Fruit fly (Drosophila melanogaster) whole organism, adult: ENCODE results near the gene GlcAT-P.

Experiments
- CG11617 ChIP-seq: fragments of 200-800 bp; sonication (Bioruptor generic); optimal IDR thresholded peaks from 2 replicates; lab custom pipeline; 2017; ENCODE audit warnings: mild to moderate bottlenecking, missing biosample characterization, missing genetic modification reagents, missing genetic modification characterization
- CG12768 ChIP-seq: fragments of 200-800 bp; sonication (Bioruptor generic); optimal IDR thresholded peaks from 2 replicates; lab custom pipeline; 2017; ENCODE audit warnings: missing biosample characterization, missing genetic modification characterization, mild to moderate bottlenecking, moderate library complexity, missing genetic modification reagents
- CG14711 ChIP-seq: fragments of 200-800 bp; sonication (Bioruptor generic); optimal IDR thresholded peaks from 2 replicates; lab custom pipeline; 2018; ENCODE audit warnings: missing biosample characterization, mild to moderate bottlenecking, missing genetic modification characterization, moderate library complexity
- CG1620 ChIP-seq: fragments of 200-800 bp; sonication (Bioruptor generic); optimal IDR thresholded peaks from 2 replicates; lab custom pipeline; 2016; ENCODE audit warnings: missing biosample characterization, missing genetic modification characterization
- CG33017 ChIP-seq: fragments of 200-800 bp; sonication (Bioruptor generic); optimal IDR thresholded peaks from 2 replicates; lab custom pipeline; 2018; ENCODE audit warnings: missing biosample characterization, mild to moderate bottlenecking, missing genetic modification characterization, moderate library complexity
- CG5204 ChIP-seq: fragments of 200-800 bp; sonication (Bioruptor generic); optimal IDR thresholded peaks from 2 replicates; lab custom pipeline; 2016; ENCODE audit warnings: missing biosample characterization, missing genetic modification characterization
- CG7045 ChIP-seq: fragments of 200-800 bp; sonication (Bioruptor generic); optimal IDR thresholded peaks from 2 replicates; lab custom pipeline; 2017; ENCODE audit warnings: missing biosample characterization, mild to moderate bottlenecking, missing genetic modification characterization
- CG7101 ChIP-seq: fragments of 200-800 bp; sonication (Bioruptor generic); optimal IDR thresholded peaks from 2 replicates; lab custom pipeline; 2018; ENCODE audit warnings: missing biosample characterization, mild to moderate bottlenecking, missing genetic modification characterization, moderate library complexity
- Clk ChIP-seq: fragments of 200-800 bp; sonication (Bioruptor generic); optimal IDR thresholded peaks from 2 replicates; lab custom pipeline; 2017; ENCODE audit warnings: missing biosample characterization, missing genetic modification characterization
- Crg-1 ChIP-seq: fragments of 200-800 bp; sonication (Bioruptor generic); optimal IDR thresholded peaks from 2 replicates; lab custom pipeline; 2016; ENCODE audit warnings: missing biosample characterization, missing genetic modification characterization
- Hr96 ChIP-seq: fragments of 200-800 bp; sonication (Bioruptor generic); optimal IDR thresholded peaks from 2 replicates; lab custom pipeline; 2016; ENCODE audit warnings: missing biosample characterization, missing genetic modification characterization
- Mnt ChIP-seq: fragments of 200-800 bp; sonication (Bioruptor generic); optimal IDR thresholded peaks from 2 replicates; lab custom pipeline; 2016; ENCODE audit warnings: missing biosample characterization, mild to moderate bottlenecking, missing genetic modification characterization
- bab1 ChIP-seq: fragments of 200-800 bp; sonication (Bioruptor generic); optimal IDR thresholded peaks from 3 replicates; lab custom pipeline; 2019; ENCODE audit warnings: missing biosample characterization, mild to moderate bottlenecking, missing genetic modification characterization, moderate library complexity
- cic ChIP-seq: fragments of 200-800 bp; sonication (Bioruptor generic); optimal IDR thresholded peaks from 2 replicates; lab custom pipeline; 2017; ENCODE audit warnings: missing biosample characterization, mild to moderate bottlenecking, missing genetic modification characterization, moderate library complexity
- cnc ChIP-seq, 2 experiments: fragments of >200 bp; optimal IDR thresholded peaks; 2 replicates each; lab custom pipeline; 2017
- kay ChIP-seq: fragments of 200-800 bp; sonication (Bioruptor generic); peaks from one replicate; lab custom pipeline; 2016; ENCODE audit warnings: missing biosample characterization, missing genetic modification characterization, borderline replicate concordance
- ovo ChIP-seq: fragments of 200-800 bp; sonication (Bioruptor generic); optimal IDR thresholded peaks from 2 replicates; lab custom pipeline; 2016; ENCODE audit warnings: missing biosample characterization, missing genetic modification characterization
- pad ChIP-seq: fragments of 200-800 bp; sonication (Bioruptor generic); optimal IDR thresholded peaks from 3 replicates; lab custom pipeline; 2017; ENCODE audit warnings: missing biosample characterization, missing genetic modification characterization, mild to moderate bottlenecking, moderate library complexity, missing genetic modification reagents
- tj ChIP-seq: fragments of 200-800 bp; sonication (Bioruptor generic); optimal IDR thresholded peaks from 3 replicates; lab custom pipeline; 2017; ENCODE audit warnings: missing biosample characterization, mild to moderate bottlenecking, missing genetic modification characterization, moderate library complexity
- toe ChIP-seq: fragments of 200-800 bp; sonication (Bioruptor generic); optimal IDR thresholded peaks from 2 replicates; lab custom pipeline; 2016; ENCODE audit warnings: missing biosample characterization, missing genetic modification characterization

GlcAT-P gene

dm6 chr3L:11197291-11198021, at the start of gene GlcAT-P:
Gene GlcAT-P, minus strand, starts transcription at chr3L:11197536.
- TF ChIP-seq cic (GFP tag; lab: Kevin White, UChicago) (no peak), Mnt (GFP tag; lab: Kevin White, UChicago) (no peak), CG7045 (peak; percentile 78), bab1 (GFP tag; lab: Kevin White, UChicago) (peak; percentile 54), Crg-1 (no peak), Clk (GFP tag; lab: Kevin White, UChicago) (peak; percentile 11), ovo (GFP tag; lab: Kevin White, UChicago) (no peak), Hr96 (GFP tag; lab: Kevin White, UChicago) (no peak), CG1620 (GFP tag; lab: Kevin White, UChicago) (no peak), toe (no peak), CG5204 (GFP tag; lab: Kevin White, UChicago) (peak; percentile 27), tj (GFP tag; lab: Kevin White, UChicago) (no peak), CG7101 (tag; lab: Kevin White, UChicago) (peak; percentile 81), CG33017 (peak; percentile 83), CG11617 (GFP tag; lab: Kevin White, UChicago) (peak; percentile 71), CG14711 (tag; lab: Kevin White, UChicago) (peak; percentile 79), pad (GFP tag; lab: Kevin White, UChicago) (peak; percentile 59), cnc (optimal IDR thresholded peaks at IDR 0.05; lab: Kevin White, UChicago) (no peak), kay (peak; percentile 19), CG12768 (GFP tag; lab: Kevin White, UChicago) (no peak)

dm6 chr3L:11246046-11246887, 48.9 kb upstream of the GlcAT-P start:
- TF ChIP-seq cnc (optimal IDR thresholded peaks at IDR 0.05; lab: Kevin White, UChicago) = no peak
- TF ChIP-seq CG11617 (GFP tag; lab: Kevin White, UChicago) = peak; percentile 43
- TF ChIP-seq cic (GFP tag; lab: Kevin White, UChicago) = peak; percentile 68
- TF ChIP-seq CG7045 = peak; percentile 58
- TF ChIP-seq Hr96 (GFP tag; lab: Kevin White, UChicago) = peak; percentile 69
- peak; percentile 24 for TF ChIP-seq toe
- peak; percentile 44 for TF ChIP-seq CG5204 (GFP tag; lab: Kevin White, UChicago)
- TF ChIP-seq bab1 (GFP tag; lab: Kevin White, UChicago) = peak; percentile 47
- peak; percentile 49 for TF ChIP-seq ovo (GFP tag; lab: Kevin White, UChicago)
- no peak for TF ChIP-seq Mnt (GFP tag; lab: Kevin White, UChicago)
- no peak for TF ChIP-seq Crg-1
- peak; percentile 65 for TF ChIP-seq CG33017
- TF ChIP-seq kay = peak; percentile 91
- peak; percentile 39 for TF ChIP-seq CG1620 (GFP tag; lab: Kevin White, UChicago)
- TF ChIP-seq CG7101 (tag; lab: Kevin White, UChicago) = peak; percentile 51
- TF ChIP-seq pad (GFP tag; lab: Kevin White, UChicago) = peak; percentile 28
- TF ChIP-seq Clk (GFP tag; lab: Kevin White, UChicago) = peak; percentile 69
- peak; percentile 73 for TF ChIP-seq tj (GFP tag; lab: Kevin White, UChicago)
- peak; percentile 92 for TF ChIP-seq CG12768 (GFP tag; lab: Kevin White, UChicago)
- peak; percentile 7 for TF ChIP-seq CG14711 (tag; lab: Kevin White, UChicago)

dm6 chr3L:11244024-11244576, 46.8 kb upstream of the GlcAT-P start:
- TF ChIP-seq ovo (GFP tag; lab: Kevin White, UChicago) = no peak
- no peak for TF ChIP-seq toe
- no peak for TF ChIP-seq Clk (GFP tag; lab: Kevin White, UChicago)
- no peak for TF ChIP-seq CG1620 (GFP tag; lab: Kevin White, UChicago)
- TF ChIP-seq CG7045 = no peak
- no peak for TF ChIP-seq CG12768 (GFP tag; lab: Kevin White, UChicago)
- no peak for TF ChIP-seq CG7101 (tag; lab: Kevin White, UChicago)
- TF ChIP-seq kay = no peak
- TF ChIP-seq pad (GFP tag; lab: Kevin White, UChicago) = no peak
- no peak for TF ChIP-seq cnc (optimal IDR thresholded peaks at IDR 0.05; lab: Kevin White, UChicago)
- no peak for TF ChIP-seq cic (GFP tag; lab: Kevin White, UChicago)
- TF ChIP-seq bab1 (GFP tag; lab: Kevin White, UChicago) = no peak
- TF ChIP-seq CG5204 (GFP tag; lab: Kevin White, UChicago) = no peak
- TF ChIP-seq tj (GFP tag; lab: Kevin White, UChicago) = no peak
- no peak for TF ChIP-seq CG11617 (GFP tag; lab: Kevin White, UChicago)
- TF ChIP-seq Crg-1 = no peak
- no peak for TF ChIP-seq Mnt (GFP tag; lab: Kevin White, UChicago)
- no peak for TF ChIP-seq CG33017
- no peak for TF ChIP-seq Hr96 (GFP tag; lab: Kevin White, UChicago)
- TF ChIP-seq CG14711 (tag; lab: Kevin White, UChicago) = no peak

- TF ChIP-seq CG12768 (GFP tag; lab: Kevin White, UChicago) = no peak
- TF ChIP-seq CG7101 (tag; lab: Kevin White, UChicago) = no peak
- TF ChIP-seq Crg-1 = no peak
- TF ChIP-seq cic (GFP tag; lab: Kevin White, UChicago) = no peak
Measured at dm6 chr3L:11243292-11243670, 45.9 kb upstream of the GlcAT-P start.
